Fruit fly (Drosophila melanogaster): Measurements from ENCODE around the gene CG31156.

Gene CG31156

DNA sequence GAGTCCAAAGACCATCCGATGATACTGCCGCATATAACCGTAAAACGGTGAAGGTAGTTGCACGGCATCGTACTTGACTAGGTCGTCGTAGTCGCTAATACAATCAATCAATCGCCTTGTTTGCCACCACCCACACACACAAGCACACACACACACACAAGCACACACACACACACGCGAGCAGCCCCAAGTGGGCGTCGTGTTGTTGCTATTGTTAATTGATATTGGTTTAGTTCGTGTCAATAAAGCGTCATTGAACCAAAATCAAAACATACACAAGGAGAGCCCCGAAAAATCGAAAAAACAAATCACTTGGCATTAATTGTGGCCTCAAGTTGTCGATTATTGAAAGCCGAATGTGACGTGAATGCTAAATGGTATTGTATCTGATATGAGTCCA lies 17.0 kb downstream of the CG31156 start (continued):
- TF ChIP-seq CG15073 (GFP tag; optimal IDR thresholded peaks at IDR 0.05): no peak
- no peak for TF ChIP-seq nau (GFP tag; optimal IDR thresholded peaks at IDR 0.05)
- TF ChIP-seq CG12769 (tag; optimal IDR thresholded peaks at IDR 0.05): peak; percentile 63
- TF ChIP-seq sens (GFP tag): peak; percentile 95
- peak; percentile 9 for TF ChIP-seq CG10274 (GFP tag; optimal IDR thresholded peaks at IDR 0.05)
- peak; percentile 39 for TF ChIP-seq CG12219 (GFP tag; optimal IDR thresholded peaks at IDR 0.05)
- peak; percentile 12 for TF ChIP-seq CrebB (tag; optimal IDR thresholded peaks at IDR 0.05)
- TF ChIP-seq CTCF (GFP tag; optimal IDR thresholded peaks at IDR 0.05): no peak
- TF ChIP-seq ranshi (GFP tag; IDR thresholded peaks at IDR 0.05): peak; percentile 42; the same call in 1 of the 2 replicates
- TF ChIP-seq HLH3B (GFP tag; IDR thresholded peaks at IDR 0.05): peak; percentile 59; the same call in 1 of the 2 replicates
- TF ChIP-seq CG7556 (GFP tag; optimal IDR thresholded peaks at IDR 0.05): peak; percentile 57
- peak; percentile 42 for TF ChIP-seq CG12942 (GFP tag; optimal IDR thresholded peaks at IDR 0.05)
- peak; percentile 60 for TF ChIP-seq HLHmδ (GFP tag; optimal IDR thresholded peaks at IDR 0.05)
- no peak for TF ChIP-seq CG6654 (GFP tag; optimal IDR thresholded peaks at IDR 0.05)
- peak; percentile 27 for TF ChIP-seq CG8359 (GFP tag; optimal IDR thresholded peaks at IDR 0.05; ENCODE audit: borderline replicate concordance)
- peak; percentile 19 for TF ChIP-seq CG12659 (GFP tag; optimal IDR thresholded peaks at IDR 0.05)
- TF ChIP-seq al (GFP tag; IDR thresholded peaks at IDR 0.05): no peak
- TF ChIP-seq tap (tag; optimal IDR thresholded peaks at IDR 0.05): peak; percentile 36
- TF ChIP-seq z (GFP tag; IDR thresholded peaks at IDR 0.05): 0 out of 3 replicates have a peak, but pooled peaks have one; percentile 35
- no peak for TF ChIP-seq nerfin-2 (GFP tag; IDR thresholded peaks at IDR 0.05; ENCODE audit: partially characterized antibody)
- TF ChIP-seq abd-A (tag; optimal IDR thresholded peaks at IDR 0.05): no peak
- peak; percentile 15 for TF ChIP-seq CG11504 (tag; optimal IDR thresholded peaks at IDR 0.05)
- peak; percentile 38 for TF ChIP-seq grn (GFP tag; optimal IDR thresholded peaks at IDR 0.05)
- TF ChIP-seq MTF-1 (GFP tag; optimal IDR thresholded peaks at IDR 0.05; ENCODE audit: borderline replicate concordance): peak; percentile 70
- TF ChIP-seq CG7963 (GFP tag; IDR thresholded peaks at IDR 0.05; ENCODE audit: partially characterized antibody): no peak
- TF ChIP-seq CG13624 (GFP tag; optimal IDR thresholded peaks at IDR 0.05): no peak
- TF ChIP-seq CG6689 (GFP tag; IDR thresholded peaks at IDR 0.05): peak; percentile 36
- TF ChIP-seq fd102C (GFP tag; optimal IDR thresholded peaks at IDR 0.05): no peak
- no peak for TF ChIP-seq CG14667 (GFP tag; IDR thresholded peaks at IDR 0.05)
- TF ChIP-seq CG6813 (GFP tag; optimal IDR thresholded peaks at IDR 0.05): peak; percentile 62
- no peak for TF ChIP-seq Hey (tag; optimal IDR thresholded peaks at IDR 0.05)
- TF ChIP-seq Mes4 (GFP tag; optimal IDR thresholded peaks at IDR 0.05): peak; percentile 50
- TF ChIP-seq Myb (GFP tag; optimal IDR thresholded peaks at IDR 0.05): no peak
- no peak for TF ChIP-seq eve (GFP tag; optimal IDR thresholded peaks at IDR 0.05)
- TF ChIP-seq Bdp1 (GFP tag; optimal IDR thresholded peaks at IDR 0.05): peak; percentile 11
- no peak for TF ChIP-seq Dp (GFP tag; optimal IDR thresholded peaks at IDR 0.05)
- TF ChIP-seq seq (GFP tag; IDR thresholded peaks at IDR 0.05): peak; percentile 85
- TF ChIP-seq org-1 (GFP tag; optimal IDR thresholded peaks at IDR 0.05): peak; percentile 40
- TF ChIP-seq CG17328 (GFP tag; IDR thresholded peaks at IDR 0.05): peak; percentile 47; the same call in 1 of the 2 replicates
- TF ChIP-seq trem (tag; optimal IDR thresholded peaks at IDR 0.05): no peak
- peak; percentile 34 for TF ChIP-seq CG14710 (tag; optimal IDR thresholded peaks at IDR 0.05)
- no peak for TF ChIP-seq CG8478 (optimal IDR thresholded peaks at IDR 0.05)
- TF ChIP-seq Dbx (GFP tag; IDR thresholded peaks at IDR 0.05): peak; percentile 42; the same call in 2 of the 3 replicates
- TF ChIP-seq CG9876 (GFP tag; optimal IDR thresholded peaks at IDR 0.05): no peak
- peak; percentile 66; the same call in 2 of the 3 replicates for TF ChIP-seq so (GFP tag; IDR thresholded peaks at IDR 0.05)
- TF ChIP-seq CG4854 (GFP tag; optimal IDR thresholded peaks at IDR 0.05): no peak
- TF ChIP-seq zen (tag; optimal IDR thresholded peaks at IDR 0.05): no peak
- TF ChIP-seq kni (GFP tag; optimal IDR thresholded peaks at IDR 0.05): peak; percentile 69
- no peak for TF ChIP-seq CG2120 (GFP tag; optimal IDR thresholded peaks at IDR 0.05)
- TF ChIP-seq CG34422 (GFP tag; IDR thresholded peaks at IDR 0.05): 0 out of 3 replicates have a peak, but pooled peaks have one; percentile 33
- TF ChIP-seq ro (GFP tag; IDR thresholded peaks at IDR 0.05): no peak
- TF ChIP-seq fd96Cb (tag; optimal IDR thresholded peaks at IDR 0.05): peak; percentile 4
